Worm (Caenorhabditis elegans) whole organism, L1 larva: ENCODE data around the gene F30B5.11.
A peak's percentile ranks its signal among the peaks of the same experiment; 100 is the strongest.

Source experiments
- C04F5.9 ChIP-seq: sonication (generic microtip); optimal IDR thresholded peaks from 2 replicates; lab custom pipeline; 2016; ENCODE audit warnings: missing genetic modification characterization, missing compliant biosample characterization
- C16A3.4 ChIP-seq: fragments of 150-350 bp; optimal IDR thresholded peaks from 2 replicates; lab custom pipeline; 2014; ENCODE audit warnings: missing biosample characterization, missing genetic modification characterization
- F16B12.6 ChIP-seq: fragments of 150-350 bp; optimal IDR thresholded peaks from 2 replicates; lab custom pipeline; 2014; ENCODE audit warnings: missing biosample characterization, missing genetic modification characterization
- Y116A8C.19 ChIP-seq: sonication (generic microtip); optimal IDR thresholded peaks from 2 replicates; lab custom pipeline; 2016; ENCODE audit warnings: missing compliant biosample characterization, missing genetic modification characterization, borderline replicate concordance
- aha-1 ChIP-seq: fragments of 150-350 bp; optimal IDR thresholded peaks from 2 replicates; lab custom pipeline; 2014; ENCODE audit warnings: missing biosample characterization, missing genetic modification characterization
- ama-1 ChIP-seq: fragments of 150-350 bp; optimal IDR thresholded peaks from 2 replicates; lab custom pipeline; 2014
- ceh-63 ChIP-seq: fragments of 200-800 bp; sonication (Bioruptor generic); optimal IDR thresholded peaks from 2 replicates; lab custom pipeline; 2018; ENCODE audit warnings: mild to moderate bottlenecking, missing genetic modification characterization, missing compliant biosample characterization
- ceh-8 ChIP-seq: fragments of 200-800 bp; sonication (Bioruptor generic); optimal IDR thresholded peaks from 2 replicates; lab custom pipeline; 2018; ENCODE audit warnings: mild to moderate bottlenecking, missing genetic modification characterization, moderate library complexity, missing compliant biosample characterization
- ceh-82 ChIP-seq, 3 experiments: fragments of 150-350 bp in 1 of 3; sonication (generic microtip) in 2 of 3; optimal IDR thresholded peaks; 2 replicates each; lab custom pipeline; 2014 to 2017; ENCODE audit warnings: missing biosample characterization in 3 of 3, missing genetic modification characterization in 3 of 3
- ceh-88 ChIP-seq: fragments of 200-800 bp; sonication (Bioruptor generic); IDR thresholded peaks from 2 replicates; pipeline ENCODE4 v1.3.6; 2022; ENCODE audit warnings: missing genetic modification characterization, missing compliant biosample characterization
- ceh-90 ChIP-seq: sonication (generic microtip); optimal IDR thresholded peaks from 2 replicates; lab custom pipeline; 2016; ENCODE audit warnings: missing genetic modification characterization, missing compliant biosample characterization
- ces-1 ChIP-seq: fragments of 150-350 bp; optimal IDR thresholded peaks from 2 replicates; lab custom pipeline; 2014; ENCODE audit warnings: missing biosample characterization, missing genetic modification reagents, missing genetic modification characterization
- dpl-1 ChIP-seq, 3 experiments: fragments of 150-350 bp in 2 of 3; sonication (generic microtip) in 1 of 3; optimal IDR thresholded peaks; 2 replicates each; lab custom pipeline; 2014 to 2017; ENCODE audit warnings: missing biosample characterization in 3 of 3, missing genetic modification characterization in 3 of 3, missing genetic modification reagents in 3 of 3
- dsc-1 ChIP-seq: sonication (generic microtip); optimal IDR thresholded peaks from 2 replicates; lab custom pipeline; 2016; ENCODE audit warnings: mild to moderate bottlenecking, missing genetic modification characterization, missing compliant biosample characterization
- efl-1 ChIP-seq, 4 experiments: fragments of 150-350 bp; optimal IDR thresholded peaks in 3 of 4; peaks in 1 of 4; 1 replicate in 1 of 4; 2 replicates in 3 of 4; lab custom pipeline; 2014; ENCODE audit warnings: missing biosample characterization in 2 of 4, missing genetic modification characterization in 2 of 4, missing genetic modification reagents in 2 of 4
- egl-13 ChIP-seq: sonication (generic microtip); optimal IDR thresholded peaks from 2 replicates; lab custom pipeline; 2016; ENCODE audit warnings: missing genotype, missing genetic modification reagents, missing genetic modification characterization, missing compliant biosample characterization
- egl-27 ChIP-seq, 2 experiments: fragments of 150-350 bp in 1 of 2; sonication (generic microtip); optimal IDR thresholded peaks; 3 replicates each; lab custom pipeline; 2017 to 2018; ENCODE audit warnings: missing biosample characterization in 2 of 2, missing genetic modification characterization in 2 of 2, missing genetic modification reagents in 2 of 2
- elt-2 ChIP-seq: sonication (generic microtip); optimal IDR thresholded peaks from 2 replicates; lab custom pipeline; 2016; ENCODE audit warnings: missing genetic modification characterization, mild to moderate bottlenecking, inconsistent platforms, missing compliant biosample characterization, missing genetic modification reagents
- elt-3 ChIP-seq, 6 experiments: fragments of 150-350 bp in 1 of 6; sonication (generic microtip); optimal IDR thresholded peaks; 2 replicates each; lab custom pipeline; 2017 to 2018; ENCODE audit warnings: missing biosample characterization in 6 of 6, missing genetic modification characterization in 6 of 6, inconsistent platforms in 1 of 6
- ets-5 ChIP-seq: fragments of 200-800 bp; sonication (Bioruptor generic); IDR thresholded peaks from 2 replicates; pipeline ENCODE4 v1.3.6; 2022; ENCODE audit warnings: missing genetic modification characterization, missing compliant biosample characterization
- fkh-8 ChIP-seq: sonication (generic microtip); optimal IDR thresholded peaks from 2 replicates; lab custom pipeline; 2016; ENCODE audit warnings: mild to moderate bottlenecking, missing genetic modification characterization, missing compliant biosample characterization
- fos-1 ChIP-seq: fragments of 150-350 bp; optimal IDR thresholded peaks from 2 replicates; lab custom pipeline; 2014; ENCODE audit warnings: missing biosample characterization, missing genetic modification characterization
- grh-1 ChIP-seq: fragments of 200-800 bp; sonication (Bioruptor generic); IDR thresholded peaks from 2 replicates; pipeline ENCODE4 v1.3.6; 2022; ENCODE audit warnings: missing genetic modification reagents, missing genetic modification characterization, missing compliant biosample characterization
- hlh-17 ChIP-seq: fragments of 200-800 bp; sonication (Bioruptor generic); optimal IDR thresholded peaks from 2 replicates; lab custom pipeline; 2018; ENCODE audit warnings: missing genetic modification characterization, mild to moderate bottlenecking, missing compliant biosample characterization, moderate library complexity, borderline replicate concordance
- hpl-2 ChIP-seq: fragments of 150-350 bp; optimal IDR thresholded peaks from 2 replicates; lab custom pipeline; 2014; ENCODE audit warnings: missing biosample characterization, missing genetic modification reagents, missing genetic modification characterization
- jun-1 ChIP-seq: fragments of 150-350 bp; optimal IDR thresholded peaks from 2 replicates; lab custom pipeline; 2014; ENCODE audit warnings: missing biosample characterization, missing genetic modification reagents, missing genetic modification characterization
- lin-13 ChIP-seq: fragments of 150-350 bp; optimal IDR thresholded peaks from 2 replicates; lab custom pipeline; 2014; ENCODE audit warnings: missing biosample characterization, missing genetic modification reagents, missing genetic modification characterization
- lin-39 ChIP-seq: fragments of 150-350 bp; optimal IDR thresholded peaks from 2 replicates; lab custom pipeline; 2014; ENCODE audit warnings: missing biosample characterization, missing genetic modification reagents, missing genetic modification characterization
- lir-3 ChIP-seq: sonication (generic microtip); optimal IDR thresholded peaks from 2 replicates; lab custom pipeline; 2016; ENCODE audit warnings: mild to moderate bottlenecking, missing genetic modification characterization, moderate library complexity, missing compliant biosample characterization; ENCODE audit not compliant: poor library complexity
- lsy-2 ChIP-seq, 2 experiments: fragments of 150-350 bp; optimal IDR thresholded peaks; 2 replicates each; lab custom pipeline; 2014; ENCODE audit warnings: missing biosample characterization in 2 of 2, missing genetic modification characterization in 2 of 2
- mdl-1 ChIP-seq, 2 experiments: fragments of 150-350 bp; optimal IDR thresholded peaks; 2 replicates each; lab custom pipeline; 2014 to 2017; ENCODE audit warnings: missing biosample characterization in 2 of 2, missing genetic modification characterization in 2 of 2, inconsistent platforms in 1 of 2
- nhr-11 ChIP-seq: fragments of 150-350 bp; optimal IDR thresholded peaks from 2 replicates; lab custom pipeline; 2014; ENCODE audit warnings: missing biosample characterization, missing genetic modification characterization
- nhr-20 ChIP-seq: sonication (generic microtip); optimal IDR thresholded peaks from 2 replicates; lab custom pipeline; 2016; ENCODE audit warnings: mild to moderate bottlenecking, missing genetic modification characterization, missing compliant biosample characterization
- nhr-237 ChIP-seq: fragments of 150-350 bp; optimal IDR thresholded peaks from 2 replicates; lab custom pipeline; 2014; ENCODE audit warnings: missing biosample characterization, missing genetic modification characterization
- nhr-28 ChIP-seq: fragments of 150-350 bp; optimal IDR thresholded peaks from 2 replicates; lab custom pipeline; 2014; ENCODE audit warnings: missing biosample characterization, missing genetic modification characterization
- nhr-76 ChIP-seq: sonication (generic microtip); optimal IDR thresholded peaks from 2 replicates; lab custom pipeline; 2017; ENCODE audit warnings: missing biosample characterization, missing genetic modification characterization
- nhr-77 ChIP-seq: fragments of 150-350 bp; optimal IDR thresholded peaks from 2 replicates; lab custom pipeline; 2014; ENCODE audit warnings: missing biosample characterization, missing genetic modification characterization
- nhr-84 ChIP-seq: sonication (generic microtip); optimal IDR thresholded peaks from 2 replicates; lab custom pipeline; 2017; ENCODE audit warnings: missing biosample characterization, missing genetic modification characterization
- nhr-90 ChIP-seq: sonication (generic microtip); optimal IDR thresholded peaks from 2 replicates; lab custom pipeline; 2016; ENCODE audit warnings: mild to moderate bottlenecking, missing genetic modification characterization, missing compliant biosample characterization; ENCODE audit not compliant: poor library complexity
- pag-3 ChIP-seq: sonication (generic microtip); optimal IDR thresholded peaks from 2 replicates; lab custom pipeline; 2017; ENCODE audit warnings: missing genetic modification characterization, mild to moderate bottlenecking, missing compliant biosample characterization, antibody characterized with exemption, borderline replicate concordance; ENCODE audit not compliant: insufficient read depth
- pqm-1 ChIP-seq: sonication (generic microtip); optimal IDR thresholded peaks from 3 replicates; lab custom pipeline; 2017; ENCODE audit warnings: missing biosample characterization, missing genetic modification characterization
- skn-1 ChIP-seq: fragments of 150-350 bp; optimal IDR thresholded peaks from 2 replicates; lab custom pipeline; 2014; ENCODE audit warnings: missing biosample characterization, missing genetic modification characterization
- snpc-4 ChIP-seq: fragments of 150-350 bp; optimal IDR thresholded peaks from 2 replicates; lab custom pipeline; 2014; ENCODE audit warnings: missing biosample characterization, missing genetic modification characterization
- sox-4 ChIP-seq: sonication (generic microtip); optimal IDR thresholded peaks from 2 replicates; lab custom pipeline; 2016; ENCODE audit warnings: missing genetic modification characterization, missing compliant biosample characterization
- sup-37 ChIP-seq: fragments of 200-800 bp; sonication (Bioruptor generic); optimal IDR thresholded peaks from 2 replicates; lab custom pipeline; 2018; ENCODE audit warnings: mild to moderate bottlenecking, missing genetic modification characterization, missing compliant biosample characterization
- tbx-2 ChIP-seq: sonication (generic microtip); optimal IDR thresholded peaks from 2 replicates; lab custom pipeline; 2016; ENCODE audit warnings: missing genetic modification characterization, missing compliant biosample characterization
- unc-130 ChIP-seq: fragments of 150-350 bp; optimal IDR thresholded peaks from 2 replicates; lab custom pipeline; 2017; ENCODE audit warnings: missing biosample characterization, missing genetic modification characterization, inconsistent platforms
- unc-86 ChIP-seq: sonication (generic microtip); optimal IDR thresholded peaks from 2 replicates; lab custom pipeline; 2016; ENCODE audit warnings: missing genetic modification characterization, missing compliant biosample characterization
- vab-15 ChIP-seq: sonication (generic microtip); optimal IDR thresholded peaks from 2 replicates; lab custom pipeline; 2017; ENCODE audit warnings: missing genotype, mild to moderate bottlenecking, missing genetic modification characterization, missing compliant biosample characterization
- zag-1 ChIP-seq: fragments of 150-350 bp; optimal IDR thresholded peaks from 2 replicates; lab custom pipeline; 2014; ENCODE audit warnings: missing biosample characterization, missing genetic modification characterization
- zip-4 ChIP-seq: fragments of 200-800 bp; sonication (Bioruptor generic); optimal IDR thresholded peaks from 2 replicates; lab custom pipeline; 2018; ENCODE audit warnings: mild to moderate bottlenecking, missing genetic modification characterization, moderate library complexity, missing compliant biosample characterization
- ztf-11 ChIP-seq, 2 experiments: sonication (generic microtip); optimal IDR thresholded peaks; 2 replicates each; lab custom pipeline; 2016 to 2017; ENCODE audit warnings: missing genetic modification characterization in 2 of 2, missing biosample characterization in 1 of 2, missing compliant biosample characterization in 1 of 2
- ztf-4 ChIP-seq: fragments of 150-350 bp; optimal IDR thresholded peaks from 2 replicates; lab custom pipeline; 2014; ENCODE audit warnings: missing biosample characterization, missing genetic modification characterization

The F30B5.11 gene

ce11 chrIV:4215349-4215748, 4.5 kb downstream of the F30B5.11 start:
- no peak for TF ChIP-seq unc-86
- TF ChIP-seq egl-27 (tag; optimal IDR thresholded peaks at IDR 0.05; lab: Kevin White, UChicago), result no peak
- no peak for TF ChIP-seq aha-1 (tag; lab: Kevin White, UChicago)
- TF ChIP-seq lin-39 (tag; lab: Kevin White, UChicago), result no peak
- no peak for TF ChIP-seq zag-1 (tag; lab: Kevin White, UChicago)
- TF ChIP-seq fos-1, result peak; percentile 15
- no peak for TF ChIP-seq C04F5.9
- peak; percentile 100 for TF ChIP-seq skn-1 (tag; lab: Kevin White, UChicago)
- TF ChIP-seq nhr-84 (tag; lab: Kevin White, UChicago), result no peak
- peak; percentile 11 for TF ChIP-seq jun-1 (tag; lab: Kevin White, UChicago)
- no peak for TF ChIP-seq Y116A8C.19 (tag; lab: Kevin White, UChicago)
- no peak for TF ChIP-seq ceh-8 (GFP tag; lab: Kevin White, UChicago)
- TF ChIP-seq ama-1 (lab: Kevin White, UChicago), result peak; percentile 63
- TF ChIP-seq elt-2, result no peak
- TF ChIP-seq efl-1 (optimal IDR thresholded peaks at IDR 0.05; lab: Kevin White, UChicago), result peak; percentile 60 to 78
- peak; percentile 21 to 87 for TF ChIP-seq efl-1 (GFP tag; optimal IDR thresholded peaks at IDR 0.05 in 1 of 2; lab: Kevin White, UChicago)
- no peak for TF ChIP-seq ceh-63
- TF ChIP-seq sox-4 (tag; lab: Kevin White, UChicago), result no peak
- no peak for TF ChIP-seq ztf-11 (tag; optimal IDR thresholded peaks at IDR 0.05; lab: Kevin White, UChicago)
- TF ChIP-seq pag-3 (tag; lab: Kevin White, UChicago), result no peak
- TF ChIP-seq snpc-4 (tag; lab: Kevin White, UChicago), result no peak
- peak; percentile 63 for TF ChIP-seq lin-13 (GFP tag; lab: Kevin White, UChicago)
- TF ChIP-seq ceh-88 (GFP tag; lab: Robert Waterston, UW), result no peak
- peak; percentile 28 for TF ChIP-seq ztf-4 (tag; lab: Kevin White, UChicago)
- no peak for TF ChIP-seq ceh-90
- peak; percentile 5 for TF ChIP-seq dsc-1 (tag; lab: Kevin White, UChicago)
- peak; percentile 18 for TF ChIP-seq nhr-237 (tag; lab: Kevin White, UChicago)
- no peak for TF ChIP-seq nhr-76
- TF ChIP-seq lsy-2 (tag; optimal IDR thresholded peaks at IDR 0.05; lab: Kevin White, UChicago), result peak; percentile 63 to 89
- TF ChIP-seq zip-4, result no peak
- peak; percentile 72 for TF ChIP-seq nhr-20 (tag; lab: Kevin White, UChicago)
- TF ChIP-seq ets-5 (GFP tag; lab: Robert Waterston, UW), result no peak
- TF ChIP-seq hlh-17, result no peak
- TF ChIP-seq tbx-2, result peak; percentile 32
- no peak for TF ChIP-seq grh-1 (GFP tag; lab: Robert Waterston, UW)
- peak; percentile 39 for TF ChIP-seq F16B12.6 (tag; lab: Kevin White, UChicago)
- peak; percentile 29 for TF ChIP-seq nhr-90 (tag; lab: Kevin White, UChicago)
- no peak for TF ChIP-seq nhr-11 (tag; lab: Kevin White, UChicago)
- peak in 2 of 3 experiments; percentile 24 to 45 for TF ChIP-seq dpl-1 (GFP tag; optimal IDR thresholded peaks at IDR 0.05; lab: Kevin White, UChicago)
- no peak for TF ChIP-seq unc-130 (tag; lab: Kevin White, UChicago)
- TF ChIP-seq vab-15 (tag; lab: Kevin White, UChicago), result no peak
- TF ChIP-seq hpl-2 (GFP tag; lab: Kevin White, UChicago), result no peak
- no peak for TF ChIP-seq pqm-1 (tag; lab: Kevin White, UChicago)
- TF ChIP-seq mdl-1 (tag; optimal IDR thresholded peaks at IDR 0.05; lab: Kevin White, UChicago), result peak in 1 of 2 experiments; percentile 81
- TF ChIP-seq ces-1, result no peak
- TF ChIP-seq C16A3.4 (tag; lab: Kevin White, UChicago), result peak; percentile 51
- no peak for TF ChIP-seq nhr-28 (tag; lab: Kevin White, UChicago)
- no peak for TF ChIP-seq lir-3 (tag; lab: Kevin White, UChicago)
- no peak for TF ChIP-seq sup-37 (GFP tag; lab: Kevin White, UChicago)
- peak; percentile 21 to 61 (median 39) for TF ChIP-seq ceh-82 (tag; optimal IDR thresholded peaks at IDR 0.05; lab: Kevin White, UChicago)
- peak in 3 of 6 experiments; percentile 23 to 72 (median 47) for TF ChIP-seq elt-3 (tag; optimal IDR thresholded peaks at IDR 0.05; lab: Kevin White, UChicago)
- TF ChIP-seq egl-13 (tag; lab: Kevin White, UChicago), result no peak
- TF ChIP-seq nhr-77, result peak; percentile 52
- TF ChIP-seq fkh-8 (tag; lab: Kevin White, UChicago), result peak; percentile 73
